Fruit fly (Drosophila melanogaster) whole organism, embryonic: ENCODE measurements around the gene CG32373.
A peak's percentile ranks its signal among the peaks of the same experiment; 100 is the strongest.

Source experiments
- Blimp-1 ChIP-seq: fragments of 200-800 bp; sonication (Bioruptor generic); optimal IDR thresholded peaks from 3 replicates; lab custom pipeline; 2018; ENCODE audit warnings: missing biosample characterization, missing genetic modification characterization, mild to moderate bottlenecking, moderate library complexity, missing genetic modification reagents
- CG10431 ChIP-seq: fragments of 200-800 bp; sonication (Bioruptor generic); optimal IDR thresholded peaks from 3 replicates; lab custom pipeline; 2018; ENCODE audit warnings: missing biosample characterization, mild to moderate bottlenecking, missing genetic modification characterization
- CG10543 ChIP-seq: fragments of 200-800 bp; sonication (Bioruptor generic); optimal IDR thresholded peaks from 3 replicates; lab custom pipeline; 2017; ENCODE audit warnings: missing biosample characterization, mild to moderate bottlenecking, missing genetic modification characterization, moderate library complexity
- CG10959 ChIP-seq: fragments of 200-800 bp; sonication (Bioruptor generic); IDR thresholded peaks from 2 replicates; pipeline ENCODE4 v1.3.6; 2022; ENCODE audit warnings: missing biosample characterization, missing genetic modification characterization
- CG11085 ChIP-seq: fragments of 200-800 bp; sonication (Bioruptor generic); IDR thresholded peaks from 2 replicates; pipeline ENCODE4 v1.3.6; 2022; ENCODE audit warnings: missing biosample characterization, missing genetic modification characterization
- CG11560 ChIP-seq: fragments of 200-800 bp; sonication (Bioruptor generic); IDR thresholded peaks from 3 replicates; pipeline ENCODE4 v1.3.6; 2022; ENCODE audit warnings: missing biosample characterization, missing genetic modification characterization
- CG11723 ChIP-seq: fragments of 200-800 bp; sonication (Bioruptor generic); optimal IDR thresholded peaks from 2 replicates; lab custom pipeline; 2017; ENCODE audit warnings: missing biosample characterization, mild to moderate bottlenecking, missing genetic modification characterization
- CG12236 ChIP-seq: fragments of 200-800 bp; sonication (Bioruptor generic); optimal IDR thresholded peaks from 2 replicates; lab custom pipeline; 2016; ENCODE audit warnings: missing biosample characterization, missing genetic modification characterization
- CG13894 ChIP-seq: fragments of 200-800 bp; sonication (Bioruptor generic); optimal IDR thresholded peaks from 3 replicates; lab custom pipeline; 2018; ENCODE audit warnings: missing biosample characterization, mild to moderate bottlenecking, missing genetic modification characterization, moderate library complexity
- CG15011 ChIP-seq: fragments of 200-800 bp; sonication (Bioruptor generic); optimal IDR thresholded peaks from 3 replicates; lab custom pipeline; 2018; ENCODE audit warnings: missing biosample characterization, mild to moderate bottlenecking, missing genetic modification characterization
- CG15479 ChIP-seq: fragments of 200-800 bp; sonication (Bioruptor generic); optimal IDR thresholded peaks from 3 replicates; lab custom pipeline; 2019; ENCODE audit warnings: missing biosample characterization, mild to moderate bottlenecking, missing genetic modification characterization, moderate library complexity
- CG1602 ChIP-seq: fragments of 200-800 bp; sonication (Bioruptor generic); optimal IDR thresholded peaks from 3 replicates; lab custom pipeline; 2016; ENCODE audit warnings: missing biosample characterization, missing genetic modification characterization
- CG17802 ChIP-seq: fragments of 200-800 bp; sonication (Bioruptor generic); optimal IDR thresholded peaks from 2 replicates; lab custom pipeline; 2018; ENCODE audit warnings: missing biosample characterization, mild to moderate bottlenecking, missing genetic modification characterization, moderate library complexity
- CG30403 ChIP-seq: fragments of 200-800 bp; sonication (Bioruptor generic); optimal IDR thresholded peaks from 3 replicates; lab custom pipeline; 2016; ENCODE audit warnings: missing biosample characterization, missing genetic modification characterization
- CG3065 ChIP-seq: fragments of 200-800 bp; sonication (Bioruptor generic); optimal IDR thresholded peaks from 2 replicates; lab custom pipeline; 2016; ENCODE audit warnings: missing biosample characterization, missing genetic modification characterization
- CG31224 ChIP-seq: fragments of 200-800 bp; sonication (Bioruptor generic); IDR thresholded peaks from 2 replicates; pipeline ENCODE4 v1.3.6; 2022; ENCODE audit warnings: missing biosample characterization, missing genetic modification characterization
- CG31388 ChIP-seq: fragments of 200-800 bp; sonication (Bioruptor generic); optimal IDR thresholded peaks from 2 replicates; lab custom pipeline; 2016; ENCODE audit warnings: missing biosample characterization, missing genetic modification characterization
- CG3726 ChIP-seq: fragments of 200-800 bp; sonication (Bioruptor generic); IDR thresholded peaks from 3 replicates; pipeline ENCODE4, ENCODE4 v1.3.6; 2022; ENCODE audit warnings: missing biosample characterization, missing genetic modification characterization
- CG4617 ChIP-seq: fragments of 200-800 bp; sonication (Bioruptor generic); optimal IDR thresholded peaks from 3 replicates; lab custom pipeline; 2016; ENCODE audit warnings: missing biosample characterization, missing genetic modification characterization, borderline replicate concordance
- CG7271 ChIP-seq: fragments of 200-800 bp; sonication (Bioruptor generic); optimal IDR thresholded peaks from 2 replicates; lab custom pipeline; 2018; ENCODE audit warnings: missing biosample characterization, mild to moderate bottlenecking, missing genetic modification characterization, moderate library complexity
- CG8388 ChIP-seq: fragments of 200-800 bp; sonication (Bioruptor generic); optimal IDR thresholded peaks from 2 replicates; lab custom pipeline; 2019; ENCODE audit warnings: missing biosample characterization, mild to moderate bottlenecking, missing genetic modification characterization, moderate library complexity
- CG8924 ChIP-seq: fragments of 200-800 bp; optimal IDR thresholded peaks from 3 replicates; lab custom pipeline; 2019; ENCODE audit warnings: missing biosample characterization, mild to moderate bottlenecking, missing genetic modification characterization, moderate library complexity
- D19B ChIP-seq: fragments of 200-800 bp; sonication (Bioruptor generic); optimal IDR thresholded peaks from 2 replicates; lab custom pipeline; 2017; ENCODE audit warnings: missing biosample characterization, mild to moderate bottlenecking, missing genetic modification characterization
- Dbx ChIP-seq: fragments of 200-800 bp; sonication (Bioruptor generic); IDR thresholded peaks from 3 replicates; pipeline ENCODE4 v1.3.6; 2022; ENCODE audit warnings: missing biosample characterization, missing genetic modification characterization
- E2f2 ChIP-seq: fragments of 200-800 bp; sonication (Bioruptor generic); IDR thresholded peaks from 2 replicates; pipeline ENCODE4 v1.3.6; 2022; ENCODE audit warnings: missing biosample characterization, missing genetic modification characterization
- Myb ChIP-seq: fragments of 200-800 bp; sonication (Bioruptor generic); optimal IDR thresholded peaks from 2 replicates; lab custom pipeline; 2016; ENCODE audit warnings: missing biosample characterization, missing genetic modification characterization
- Nf-YB ChIP-seq: fragments of 200-800 bp; sonication (Bioruptor generic); optimal IDR thresholded peaks from 3 replicates; lab custom pipeline; 2019; ENCODE audit warnings: missing biosample characterization, mild to moderate bottlenecking, missing genetic modification characterization, moderate library complexity
- PHDP ChIP-seq: fragments of 200-800 bp; sonication (Bioruptor generic); optimal IDR thresholded peaks from 3 replicates; lab custom pipeline; 2018; ENCODE audit warnings: missing biosample characterization, mild to moderate bottlenecking, missing genetic modification characterization, moderate library complexity
- Rx ChIP-seq: fragments of 200-800 bp; sonication (Bioruptor generic); IDR thresholded peaks from 2 replicates; pipeline ENCODE4 v1.3.6; 2022; ENCODE audit warnings: missing biosample characterization, missing genetic modification characterization
- Sox100B ChIP-seq: fragments of 200-800 bp; sonication (Bioruptor generic); optimal IDR thresholded peaks from 3 replicates; lab custom pipeline; 2018; ENCODE audit warnings: missing biosample characterization, mild to moderate bottlenecking, missing genetic modification characterization
- Spps ChIP-seq: fragments of 200-800 bp; sonication (Bioruptor generic); optimal IDR thresholded peaks from 2 replicates; lab custom pipeline; 2018; ENCODE audit warnings: missing biosample characterization, mild to moderate bottlenecking, missing genetic modification characterization
- Trl ChIP-seq, 3 experiments: fragments of >200 bp in 2 of 3; fragments of 200-800 bp in 1 of 3; sonication (Bioruptor generic) in 1 of 3; optimal IDR thresholded peaks; 2 replicates in 1 of 3; 3 replicates in 2 of 3; lab custom pipeline; 2016 to 2017; ENCODE audit warnings: missing biosample characterization in 1 of 3, missing genetic modification characterization in 1 of 3
- Xrp1 ChIP-seq: fragments of 200-800 bp; sonication (Bioruptor generic); IDR thresholded peaks from 2 replicates; pipeline ENCODE4 v1.3.6; 2022; ENCODE audit warnings: missing biosample characterization, missing genetic modification characterization
- bcd ChIP-seq: fragments of 200-800 bp; sonication (Bioruptor generic); optimal IDR thresholded peaks from 2 replicates; lab custom pipeline; 2017; ENCODE audit warnings: missing biosample characterization, mild to moderate bottlenecking, missing genetic modification characterization
- btn ChIP-seq: fragments of 200-800 bp; sonication (Bioruptor generic); optimal IDR thresholded peaks from 2 replicates; lab custom pipeline; 2016; ENCODE audit warnings: missing biosample characterization, missing genetic modification characterization
- cad ChIP-seq: fragments of >200 bp; optimal IDR thresholded peaks from 2 replicates; lab custom pipeline; 2017; ENCODE audit warnings: missing biosample characterization, missing genetic modification characterization
- en ChIP-seq: fragments of 200-800 bp; sonication (Bioruptor generic); optimal IDR thresholded peaks from 2 replicates; lab custom pipeline; 2016; ENCODE audit warnings: missing biosample characterization, missing genetic modification characterization
- fd102C ChIP-seq: fragments of 200-800 bp; sonication (Bioruptor generic); optimal IDR thresholded peaks from 2 replicates; lab custom pipeline; 2018; ENCODE audit warnings: missing biosample characterization, mild to moderate bottlenecking, missing genetic modification characterization, moderate library complexity
- ham ChIP-seq: fragments of 200-800 bp; sonication (Bioruptor generic); IDR thresholded peaks from 2 replicates; pipeline ENCODE4 v1.3.6; 2022; ENCODE audit warnings: missing biosample characterization, missing genetic modification characterization
- ken ChIP-seq: fragments of 200-800 bp; sonication (Bioruptor generic); IDR thresholded peaks from 3 replicates; pipeline ENCODE4 v1.3.6; 2022; ENCODE audit warnings: missing biosample characterization, missing genetic modification characterization
- lab ChIP-seq: fragments of 200-800 bp; sonication (Bioruptor generic); optimal IDR thresholded peaks from 3 replicates; lab custom pipeline; 2017; ENCODE audit warnings: missing biosample characterization, missing genetic modification characterization, mild to moderate bottlenecking, moderate library complexity, missing genetic modification reagents
- luna ChIP-seq: fragments of 200-800 bp; sonication (Bioruptor generic); optimal IDR thresholded peaks from 2 replicates; lab custom pipeline; 2016; ENCODE audit warnings: missing biosample characterization, missing genetic modification characterization
- pb ChIP-seq: fragments of 200-800 bp; sonication (Bioruptor generic); optimal IDR thresholded peaks from 3 replicates; lab custom pipeline; 2016; ENCODE audit warnings: missing biosample characterization, missing genetic modification characterization
- pfk ChIP-seq: fragments of 200-800 bp; sonication (Bioruptor generic); optimal IDR thresholded peaks from 2 replicates; lab custom pipeline; 2018; ENCODE audit warnings: missing biosample characterization, mild to moderate bottlenecking, missing genetic modification characterization, moderate library complexity
- prd ChIP-seq, 3 experiments: fragments of >200 bp in 2 of 3; fragments of 200-800 bp in 1 of 3; sonication (Bioruptor generic) in 1 of 3; optimal IDR thresholded peaks in 2 of 3; IDR thresholded peaks in 1 of 3; 2 replicates in 2 of 3; 3 replicates in 1 of 3; pipeline versions ENCODE4 v1.3.6 to Lab custom; 2017 to 2022; ENCODE audit warnings: missing biosample characterization in 1 of 3, missing genetic modification characterization in 1 of 3
- rib ChIP-seq: fragments of 200-800 bp; sonication (Bioruptor generic); IDR thresholded peaks from 2 replicates; pipeline ENCODE4 v1.3.6; 2022; ENCODE audit warnings: missing biosample characterization, missing genetic modification characterization
- ro ChIP-seq: fragments of 200-800 bp; sonication (Bioruptor generic); IDR thresholded peaks from 2 replicates; pipeline ENCODE4 v1.3.6; 2022; ENCODE audit warnings: missing biosample characterization, missing genetic modification characterization
- tap ChIP-seq: fragments of 200-800 bp; optimal IDR thresholded peaks from 3 replicates; lab custom pipeline; 2019; ENCODE audit warnings: missing biosample characterization, mild to moderate bottlenecking, missing genetic modification characterization, moderate library complexity

The CG32373 gene

DNA sequence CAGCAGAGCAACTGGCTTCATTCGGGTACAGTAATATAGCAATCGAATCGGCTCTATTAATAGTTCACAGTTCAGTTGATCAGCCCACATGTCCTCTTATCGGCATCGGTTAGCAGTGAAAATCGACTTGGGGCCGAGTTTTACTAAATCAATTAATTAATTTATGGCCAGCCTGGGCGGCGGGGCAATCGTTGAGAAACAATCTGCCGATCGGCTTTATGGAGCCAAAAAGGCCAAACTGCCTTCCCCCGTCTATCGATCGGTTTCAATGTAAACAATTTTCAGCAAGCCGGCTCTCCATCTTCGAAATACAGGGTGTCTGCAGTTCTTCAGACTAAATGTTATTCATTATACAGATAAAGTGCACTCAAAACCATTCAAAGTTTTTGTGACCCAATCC, 16.7 kb upstream of the CG32373 start (continued):
- TF ChIP-seq D19B (GFP tag; lab: Kevin White, UChicago): no peak
- no peak for TF ChIP-seq CG7271

DNA sequence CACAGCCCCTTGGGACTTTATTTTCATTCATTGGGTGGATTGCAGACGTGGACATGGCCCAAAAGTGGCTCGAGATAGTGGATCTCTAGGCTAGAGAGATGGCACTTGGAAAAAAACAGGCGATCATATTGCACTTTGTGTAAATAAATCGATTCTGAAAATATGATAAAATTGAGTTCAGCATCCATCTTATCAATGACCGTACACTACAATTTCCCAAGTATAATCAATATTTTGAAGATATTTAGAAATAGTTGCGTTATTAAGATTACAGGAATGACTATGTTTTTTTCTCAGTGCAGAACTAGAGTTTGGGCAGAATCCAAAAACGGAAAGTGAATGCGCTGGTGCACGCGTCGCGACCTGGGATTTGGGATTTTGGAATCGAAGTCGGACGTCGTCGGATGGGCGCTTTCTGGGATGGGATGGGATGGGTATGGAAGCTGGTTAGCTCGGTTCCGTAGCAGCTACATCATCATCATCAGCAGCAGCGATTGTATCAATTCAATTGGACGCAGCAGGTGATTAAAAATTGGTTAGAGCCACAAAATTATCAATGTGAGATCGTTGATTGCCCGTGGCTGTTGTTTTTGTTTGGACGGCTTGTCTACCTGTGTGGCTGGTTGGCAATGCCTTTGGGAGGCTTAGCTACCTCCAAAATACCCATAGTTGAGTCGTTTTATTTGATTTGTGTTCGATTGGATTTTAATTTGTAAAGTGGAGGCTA, 15.4 kb upstream of the CG32373 start:
- no peak for TF ChIP-seq CG15011 (GFP tag; lab: Kevin White, UChicago)
- no peak for TF ChIP-seq CG10431
- TF ChIP-seq Nf-YB (GFP tag; lab: Kevin White, UChicago): no peak
- peak; percentile 42 for TF ChIP-seq CG30403
- TF ChIP-seq tap (tag; lab: Kevin White, UChicago): peak; percentile 21
- TF ChIP-seq Dbx: no peak
- TF ChIP-seq luna (GFP tag; lab: Kevin White, UChicago): no peak
- TF ChIP-seq cad (GFP tag; lab: Kevin White, UChicago): no peak
- no peak for TF ChIP-seq fd102C (GFP tag; lab: Kevin White, UChicago)
- TF ChIP-seq en (GFP tag; lab: Kevin White, UChicago): no peak
- peak; percentile 6 for TF ChIP-seq pb (GFP tag; lab: Kevin White, UChicago)
- TF ChIP-seq CG4617 (GFP tag; lab: Kevin White, UChicago): no peak
- TF ChIP-seq CG8388 (GFP tag; lab: Kevin White, UChicago): peak; percentile 43
- TF ChIP-seq Spps (tag; lab: Kevin White, UChicago): no peak
- no peak for TF ChIP-seq CG15479 (GFP tag; lab: Kevin White, UChicago)
- no peak for TF ChIP-seq E2f2 (GFP tag; lab: Robert Waterston, UW)
- TF ChIP-seq CG13894 (tag; lab: Kevin White, UChicago): no peak
- TF ChIP-seq CG11560: no peak
- no peak for TF ChIP-seq rib (GFP tag; lab: Robert Waterston, UW)
- TF ChIP-seq CG1602: no peak
- no peak for TF ChIP-seq CG12236 (GFP tag; lab: Kevin White, UChicago)
- TF ChIP-seq CG3065: no peak
- TF ChIP-seq btn: peak; percentile 2
- no peak for TF ChIP-seq Myb (GFP tag; lab: Kevin White, UChicago)
- no peak for TF ChIP-seq CG17802 (tag; lab: Kevin White, UChicago)
- TF ChIP-seq ro (GFP tag; lab: Robert Waterston, UW): no peak
- TF ChIP-seq CG11085 (GFP tag; lab: Robert Waterston, UW): no peak
- no peak for TF ChIP-seq CG8924 (tag; lab: Kevin White, UChicago)
- TF ChIP-seq prd (optimal IDR thresholded peaks at IDR 0.05; lab: Kevin White, UChicago): no peak
- TF ChIP-seq prd (GFP tag; IDR thresholded peaks at IDR 0.05; lab: Robert Waterston, UW): peak; percentile 47; the same call in 1 of the 3 replicates
- no peak for TF ChIP-seq pfk (GFP tag; lab: Kevin White, UChicago)
- TF ChIP-seq Trl (optimal IDR thresholded peaks at IDR 0.05; lab: Kevin White, UChicago): no peak
- TF ChIP-seq Trl (GFP tag; optimal IDR thresholded peaks at IDR 0.05; lab: Kevin White, UChicago): peak; percentile 20
- peak; percentile 64 for TF ChIP-seq Xrp1
- peak; percentile 5 for TF ChIP-seq PHDP (tag; lab: Kevin White, UChicago)
- TF ChIP-seq Rx (GFP tag; lab: Robert Waterston, UW): no peak
- peak; percentile 92 for TF ChIP-seq Blimp-1
- 0 out of 3 replicates have a peak, but pooled peaks have one; percentile 49 for TF ChIP-seq CG3726 (GFP tag; lab: Robert Waterston, UW)
- no peak for TF ChIP-seq CG31224 (GFP tag; lab: Robert Waterston, UW)
- TF ChIP-seq ham (GFP tag; lab: Robert Waterston, UW): no peak
- TF ChIP-seq CG10959: no peak
- peak; percentile 25 for TF ChIP-seq bcd (GFP tag; lab: Kevin White, UChicago)
- no peak for TF ChIP-seq lab (GFP tag; lab: Kevin White, UChicago)
- TF ChIP-seq CG31388: no peak
- no peak for TF ChIP-seq CG10543 (GFP tag; lab: Kevin White, UChicago)
- peak; percentile 46 for TF ChIP-seq Sox100B (GFP tag; lab: Kevin White, UChicago)
- TF ChIP-seq ken: no peak
- TF ChIP-seq CG11723: no peak
